Fruit fly (Drosophila melanogaster) whole organism, embryonic: ENCODE measurements around the gene CG4770.
A peak's percentile ranks its signal among the peaks of the same experiment; 100 is the strongest.

Source experiments
- Atf6 ChIP-seq: fragments of 200-800 bp; sonication (Bioruptor generic); IDR thresholded peaks from 2 replicates; pipeline ENCODE4 v1.3.6; 2022; ENCODE audit warnings: missing biosample characterization, missing genetic modification characterization
- BEAF-32 ChIP-seq: fragments of 200-800 bp; sonication (Bioruptor generic); optimal IDR thresholded peaks from 3 replicates; lab custom pipeline; 2017; ENCODE audit warnings: missing biosample characterization, missing genetic modification characterization, mild to moderate bottlenecking, moderate library complexity, missing genetic modification reagents
- Bgb ChIP-seq: fragments of 200-800 bp; sonication (Bioruptor generic); IDR thresholded peaks from 2 replicates; pipeline ENCODE4 v1.3.6; 2022; ENCODE audit warnings: missing biosample characterization, missing genetic modification characterization; ENCODE audit not compliant: partially characterized antibody
- CG10209 ChIP-seq: fragments of 200-800 bp; sonication (Bioruptor generic); optimal IDR thresholded peaks from 3 replicates; lab custom pipeline; 2017; ENCODE audit warnings: missing biosample characterization, mild to moderate bottlenecking, missing genetic modification characterization, missing genetic modification reagents
- CG1024 ChIP-seq: fragments of 200-800 bp; sonication (Bioruptor generic); IDR thresholded peaks from 2 replicates; pipeline ENCODE4 v1.3.6; 2022; ENCODE audit warnings: missing biosample characterization, missing genetic modification characterization
- CG11398 ChIP-seq: fragments of 200-800 bp; sonication (Bioruptor generic); optimal IDR thresholded peaks from 2 replicates; lab custom pipeline; 2016; ENCODE audit warnings: missing biosample characterization, missing genetic modification characterization
- CG11723 ChIP-seq: fragments of 200-800 bp; sonication (Bioruptor generic); optimal IDR thresholded peaks from 2 replicates; lab custom pipeline; 2017; ENCODE audit warnings: missing biosample characterization, mild to moderate bottlenecking, missing genetic modification characterization
- CG16863 ChIP-seq: fragments of 200-800 bp; sonication (Bioruptor generic); optimal IDR thresholded peaks from 3 replicates; lab custom pipeline; 2016; ENCODE audit warnings: missing biosample characterization, missing genetic modification characterization
- CG17359 ChIP-seq: fragments of 200-800 bp; sonication (Bioruptor generic); optimal IDR thresholded peaks from 3 replicates; lab custom pipeline; 2018; ENCODE audit warnings: missing biosample characterization, mild to moderate bottlenecking, missing genetic modification characterization, moderate library complexity
- CG17612 ChIP-seq: fragments of 200-800 bp; sonication (Bioruptor generic); IDR thresholded peaks from 2 replicates; pipeline ENCODE4 v1.3.6; 2022; ENCODE audit warnings: missing biosample characterization, missing genetic modification characterization
- CG2875 ChIP-seq: fragments of 200-800 bp; sonication (Bioruptor generic); optimal IDR thresholded peaks from 2 replicates; lab custom pipeline; 2017; ENCODE audit warnings: missing biosample characterization, mild to moderate bottlenecking, missing genetic modification characterization, missing genetic modification reagents
- CG4360 ChIP-seq: fragments of 200-800 bp; sonication (Bioruptor generic); IDR thresholded peaks from 2 replicates; pipeline ENCODE4 v1.3.6; 2022; ENCODE audit warnings: missing biosample characterization, missing genetic modification characterization
- CG6254 ChIP-seq: fragments of 200-800 bp; sonication (Bioruptor generic); optimal IDR thresholded peaks from 3 replicates; lab custom pipeline; 2017; ENCODE audit warnings: mild to moderate bottlenecking, missing biosample characterization, missing genetic modification reagents, missing genetic modification characterization
- CG7271 ChIP-seq: fragments of 200-800 bp; sonication (Bioruptor generic); optimal IDR thresholded peaks from 2 replicates; lab custom pipeline; 2018; ENCODE audit warnings: missing biosample characterization, mild to moderate bottlenecking, missing genetic modification characterization, moderate library complexity
- CG7987 ChIP-seq: fragments of 200-800 bp; sonication (Bioruptor generic); optimal IDR thresholded peaks from 2 replicates; lab custom pipeline; 2018; ENCODE audit warnings: missing biosample characterization, mild to moderate bottlenecking, missing genetic modification characterization, moderate library complexity
- CG8089 ChIP-seq: fragments of 200-800 bp; sonication (Bioruptor generic); optimal IDR thresholded peaks from 3 replicates; lab custom pipeline; 2016; ENCODE audit warnings: missing biosample characterization, missing genetic modification characterization
- Chrac-16 ChIP-seq: fragments of 200-800 bp; sonication (Bioruptor generic); optimal IDR thresholded peaks from 3 replicates; lab custom pipeline; 2016; ENCODE audit warnings: missing biosample characterization, missing genetic modification characterization
- D ChIP-seq, 2 experiments: fragments of 200-800 bp in 1 of 2; fragments of >200 bp in 1 of 2; sonication (Bioruptor generic) in 1 of 2; optimal IDR thresholded peaks; 2 replicates in 1 of 2; 3 replicates in 1 of 2; lab custom pipeline; 2017; ENCODE audit warnings: mild to moderate bottlenecking in 1 of 2, missing biosample characterization in 1 of 2, missing genetic modification characterization in 1 of 2, missing genetic modification reagents in 1 of 2
- Dip2 ChIP-seq: fragments of 200-800 bp; sonication (Bioruptor generic); IDR thresholded peaks from 2 replicates; pipeline ENCODE4 v1.3.6; 2022; ENCODE audit warnings: missing biosample characterization, missing genetic modification characterization
- Doc2 ChIP-seq: fragments of 200-800 bp; sonication (Bioruptor generic); IDR thresholded peaks from 2 replicates; pipeline ENCODE4 v1.3.6; 2022; ENCODE audit warnings: missing biosample characterization, missing genetic modification characterization
- Elba2 ChIP-seq: fragments of 200-800 bp; sonication (Bioruptor generic); optimal IDR thresholded peaks from 3 replicates; lab custom pipeline; 2016; ENCODE audit warnings: missing biosample characterization, missing genetic modification characterization
- Ets97D ChIP-seq: fragments of 200-800 bp; sonication (Bioruptor generic); optimal IDR thresholded peaks from 3 replicates; lab custom pipeline; 2016; ENCODE audit warnings: missing biosample characterization, missing genetic modification characterization
- Fer3 ChIP-seq: fragments of 200-800 bp; sonication (Bioruptor generic); optimal IDR thresholded peaks from 2 replicates; lab custom pipeline; 2018; ENCODE audit warnings: missing biosample characterization, mild to moderate bottlenecking, missing genetic modification characterization, moderate library complexity
- HLH54F ChIP-seq: fragments of 200-800 bp; sonication (Bioruptor generic); optimal IDR thresholded peaks from 3 replicates; lab custom pipeline; 2016; ENCODE audit warnings: missing biosample characterization, missing genetic modification characterization
- Neu2 ChIP-seq: fragments of 200-800 bp; sonication (Bioruptor generic); optimal IDR thresholded peaks from 3 replicates; lab custom pipeline; 2016; ENCODE audit warnings: missing biosample characterization, missing genetic modification characterization, borderline replicate concordance
- Rx ChIP-seq: fragments of 200-800 bp; sonication (Bioruptor generic); IDR thresholded peaks from 2 replicates; pipeline ENCODE4 v1.3.6; 2022; ENCODE audit warnings: missing biosample characterization, missing genetic modification characterization
- Scr ChIP-seq: fragments of 200-800 bp; sonication (Bioruptor generic); IDR thresholded peaks from 2 replicates; pipeline ENCODE4 v1.3.6; 2022; ENCODE audit warnings: missing biosample characterization, missing genetic modification characterization; ENCODE audit not compliant: partially characterized antibody
- Side ChIP-seq: fragments of 200-800 bp; sonication (Bioruptor generic); optimal IDR thresholded peaks from 2 replicates; lab custom pipeline; 2016; ENCODE audit warnings: missing biosample characterization, missing genetic modification characterization
- ab ChIP-seq: fragments of 200-800 bp; sonication (Bioruptor generic); optimal IDR thresholded peaks from 2 replicates; lab custom pipeline; 2016; ENCODE audit warnings: missing biosample characterization, missing genetic modification characterization
- chinmo ChIP-seq: fragments of 200-800 bp; sonication (Bioruptor generic); IDR thresholded peaks from 4 replicates; pipeline ENCODE4 v1.3.6; 2022; ENCODE audit warnings: missing biosample characterization, missing genetic modification characterization; ENCODE audit not compliant: partially characterized antibody
- corto ChIP-seq: fragments of 200-800 bp; sonication (Bioruptor generic); optimal IDR thresholded peaks from 2 replicates; lab custom pipeline; 2016; ENCODE audit warnings: missing biosample characterization, mild to moderate bottlenecking, missing genetic modification characterization, moderate library complexity
- crp ChIP-seq, 2 experiments: fragments of 200-800 bp; sonication (Bioruptor generic); optimal IDR thresholded peaks; 2 replicates in 1 of 2; 3 replicates in 1 of 2; lab custom pipeline; 2017; ENCODE audit warnings: missing biosample characterization in 2 of 2, missing genetic modification characterization in 2 of 2, mild to moderate bottlenecking in 1 of 2, moderate library complexity in 1 of 2
- dati ChIP-seq: fragments of 200-800 bp; sonication (Bioruptor generic); IDR thresholded peaks from 2 replicates; pipeline ENCODE4 v1.3.6; 2022; ENCODE audit warnings: missing biosample characterization, missing genetic modification characterization
- dmrt11E ChIP-seq: fragments of 200-800 bp; sonication (Bioruptor generic); optimal IDR thresholded peaks from 3 replicates; lab custom pipeline; 2018; ENCODE audit warnings: missing biosample characterization, mild to moderate bottlenecking, missing genetic modification characterization, moderate library complexity
- fd3F ChIP-seq: fragments of 200-800 bp; sonication (Bioruptor generic); optimal IDR thresholded peaks from 2 replicates; lab custom pipeline; 2018; ENCODE audit warnings: missing biosample characterization, mild to moderate bottlenecking, missing genetic modification characterization, moderate library complexity
- gro ChIP-seq: fragments of 200-800 bp; sonication (Bioruptor generic); optimal IDR thresholded peaks from 2 replicates; lab custom pipeline; 2016; ENCODE audit warnings: missing biosample characterization, missing genetic modification characterization
- hkb ChIP-seq, 2 experiments: fragments of 200-800 bp in 1 of 2; fragments of >200 bp in 1 of 2; sonication (Bioruptor generic) in 1 of 2; IDR thresholded peaks in 1 of 2; optimal IDR thresholded peaks in 1 of 2; 2 replicates each; pipeline versions ENCODE4 v1.3.6 to Lab custom; 2017 to 2022; ENCODE audit warnings: missing biosample characterization in 1 of 2, missing genetic modification characterization in 1 of 2
- jumu ChIP-seq: fragments of 200-800 bp; sonication (Bioruptor generic); optimal IDR thresholded peaks from 3 replicates; lab custom pipeline; 2016; ENCODE audit warnings: missing biosample characterization, missing genetic modification characterization
- lola ChIP-seq, 3 experiments: fragments of >200 bp in 2 of 3; fragments of 200-800 bp in 1 of 3; sonication (Bioruptor generic) in 1 of 3; optimal IDR thresholded peaks; 2 replicates each; lab custom pipeline; 2017 to 2019; ENCODE audit warnings: missing biosample characterization in 3 of 3, missing genetic modification characterization in 3 of 3, mild to moderate bottlenecking in 1 of 3, moderate library complexity in 1 of 3
- nerfin-1 ChIP-seq: fragments of 200-800 bp; sonication (Bioruptor generic); optimal IDR thresholded peaks from 3 replicates; lab custom pipeline; 2019; ENCODE audit warnings: missing biosample characterization, mild to moderate bottlenecking, missing genetic modification characterization, moderate library complexity
- nmo ChIP-seq: fragments of 200-800 bp; sonication (Bioruptor generic); optimal IDR thresholded peaks from 2 replicates; lab custom pipeline; 2018; ENCODE audit warnings: missing biosample characterization, mild to moderate bottlenecking, missing genetic modification characterization, moderate library complexity
- pan ChIP-seq, 4 experiments: fragments of >200 bp in 3 of 4; fragments of 200-800 bp in 1 of 4; sonication (Bioruptor generic) in 1 of 4; optimal IDR thresholded peaks in 3 of 4; IDR thresholded peaks in 1 of 4; 2 replicates each; pipeline versions ENCODE4 v1.3.6 to Lab custom; 2017 to 2022; ENCODE audit warnings: missing biosample characterization in 2 of 4, missing genetic modification characterization in 2 of 4, mixed read lengths in 1 of 4
- pum ChIP-seq: fragments of 200-800 bp; sonication (Bioruptor generic); optimal IDR thresholded peaks from 2 replicates; lab custom pipeline; 2016; ENCODE audit warnings: missing biosample characterization, missing genetic modification characterization
- sd ChIP-seq: fragments of 200-800 bp; sonication (Bioruptor generic); optimal IDR thresholded peaks from 3 replicates; lab custom pipeline; 2018; ENCODE audit warnings: missing biosample characterization, mild to moderate bottlenecking, missing genetic modification characterization, moderate library complexity
- usp ChIP-seq: fragments of >200 bp; optimal IDR thresholded peaks from 2 replicates; lab custom pipeline; 2017; ENCODE audit warnings: missing biosample characterization, missing genetic modification characterization
- zen ChIP-seq: fragments of 200-800 bp; sonication (Bioruptor generic); optimal IDR thresholded peaks from 3 replicates; lab custom pipeline; 2018; ENCODE audit warnings: missing biosample characterization, mild to moderate bottlenecking, missing genetic modification characterization, moderate library complexity
- zf30C ChIP-seq: fragments of 200-800 bp; sonication (Bioruptor generic); optimal IDR thresholded peaks from 3 replicates; lab custom pipeline; 2018; ENCODE audit warnings: missing biosample characterization, mild to moderate bottlenecking, missing genetic modification characterization

Gene CG4770

DNA sequence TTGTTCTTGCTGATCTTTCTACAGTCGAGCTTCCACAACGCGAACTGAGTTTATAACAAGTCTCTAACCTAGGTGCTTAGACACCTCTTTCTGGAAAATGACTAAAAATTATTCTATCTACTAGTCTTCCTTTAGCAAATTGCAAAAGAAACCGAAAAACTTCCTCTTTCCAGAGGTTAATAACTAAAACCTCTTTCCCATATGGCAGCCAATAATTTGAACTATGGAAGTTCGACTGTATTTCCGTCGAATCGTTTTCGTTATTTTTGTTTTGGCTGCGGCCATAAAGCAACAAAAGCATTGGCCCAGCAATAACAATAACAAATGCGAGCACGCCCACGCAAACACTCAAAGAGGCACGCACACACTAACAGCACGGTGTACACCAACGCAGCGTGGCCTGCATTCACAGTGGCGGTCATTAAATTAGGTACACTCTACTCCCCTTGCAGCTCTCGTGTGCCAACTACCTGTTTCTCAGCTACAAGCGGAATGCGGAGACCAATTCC, 37.8 kb upstream of the CG4770 start (continued):
- no peak for TF ChIP-seq pan (optimal IDR thresholded peaks at IDR 0.05; lab: Kevin White, UChicago)
- peak in 1 of 2 experiments; percentile 44 for TF ChIP-seq pan (GFP tag; optimal IDR thresholded peaks at IDR 0.05 in 1 of 2, IDR thresholded peaks at IDR 0.05 in 1 of 2)
- no peak for TF ChIP-seq Rx (GFP tag; lab: Robert Waterston, UW)
- no peak for TF ChIP-seq Scr (GFP tag; lab: Robert Waterston, UW)
- TF ChIP-seq CG2875 (GFP tag; lab: Kevin White, UChicago): peak; percentile 7
- TF ChIP-seq fd3F: peak; percentile 46
- TF ChIP-seq CG6254 (GFP tag; lab: Kevin White, UChicago): peak; percentile 8
- peak; percentile 46 for TF ChIP-seq nmo (GFP tag; lab: Kevin White, UChicago)
- TF ChIP-seq CG11723 (GFP tag; lab: Kevin White, UChicago): peak; percentile 65
- TF ChIP-seq Fer3 (tag; lab: Kevin White, UChicago): peak; percentile 53
- no peak for TF ChIP-seq Chrac-16 (GFP tag; lab: Kevin White, UChicago)
- TF ChIP-seq jumu: peak; percentile 25
- TF ChIP-seq zf30C (GFP tag; lab: Kevin White, UChicago): no peak
- no peak for TF ChIP-seq CG7271
- no peak for TF ChIP-seq Doc2
- no peak for TF ChIP-seq CG17612 (GFP tag; lab: Robert Waterston, UW)
- no peak for TF ChIP-seq CG8089 (GFP tag; lab: Kevin White, UChicago)
- peak; percentile 51 for TF ChIP-seq corto (GFP tag; lab: Kevin White, UChicago)
- peak; percentile 22 for TF ChIP-seq gro
- TF ChIP-seq usp: no peak
- TF ChIP-seq Bgb (GFP tag; lab: Robert Waterston, UW): no peak
- TF ChIP-seq crp (GFP tag; optimal IDR thresholded peaks at IDR 0.05; lab: Kevin White, UChicago): peak in 1 of 2 experiments; percentile 15
- TF ChIP-seq CG7987: no peak
- TF ChIP-seq CG1024 (GFP tag; lab: Robert Waterston, UW): no peak
- TF ChIP-seq Side (GFP tag; lab: Kevin White, UChicago): peak; percentile 58
- TF ChIP-seq Dip2 (GFP tag; lab: Robert Waterston, UW): no peak
- 0 out of 2 replicates have a peak, but pooled peaks have one; percentile 3 for TF ChIP-seq dati
- no peak for TF ChIP-seq zen (tag; lab: Kevin White, UChicago)
- TF ChIP-seq BEAF-32 (GFP tag; lab: Kevin White, UChicago): no peak
- no peak for TF ChIP-seq Elba2 (GFP tag; lab: Kevin White, UChicago)
- TF ChIP-seq CG4360 (GFP tag; lab: Robert Waterston, UW): peak; percentile 62
- no peak for TF ChIP-seq ab (GFP tag; lab: Kevin White, UChicago)
- TF ChIP-seq HLH54F (GFP tag; lab: Kevin White, UChicago): peak; percentile 18
- TF ChIP-seq CG16863 (GFP tag; lab: Kevin White, UChicago): peak; percentile 18
- TF ChIP-seq Neu2: no peak
- no peak for TF ChIP-seq CG10209 (GFP tag; lab: Kevin White, UChicago)
- peak; percentile 24 for TF ChIP-seq pum (GFP tag; lab: Kevin White, UChicago)
- no peak for TF ChIP-seq dmrt11E (tag; lab: Kevin White, UChicago)
- TF ChIP-seq chinmo (GFP tag; lab: Robert Waterston, UW): peak; percentile 90
- TF ChIP-seq CG17359: peak; percentile 59
- no peak for TF ChIP-seq lola (GFP tag; optimal IDR thresholded peaks at IDR 0.05; lab: Kevin White, UChicago)
- TF ChIP-seq D (optimal IDR thresholded peaks at IDR 0.05; lab: Kevin White, UChicago): no peak
- TF ChIP-seq D (GFP tag; optimal IDR thresholded peaks at IDR 0.05; lab: Kevin White, UChicago): peak; percentile 29
- TF ChIP-seq hkb (optimal IDR thresholded peaks at IDR 0.05; lab: Kevin White, UChicago): no peak
- TF ChIP-seq hkb (GFP tag; IDR thresholded peaks at IDR 0.05; lab: Robert Waterston, UW): no peak
- TF ChIP-seq Atf6 (GFP tag; lab: Robert Waterston, UW): peak; percentile 66; the same call in 1 of the 2 replicates
- peak; percentile 39 for TF ChIP-seq sd
- TF ChIP-seq Ets97D (GFP tag; lab: Kevin White, UChicago): peak; percentile 91
- no peak for TF ChIP-seq CG11398 (GFP tag; lab: Kevin White, UChicago)
- TF ChIP-seq nerfin-1 (tag; lab: Kevin White, UChicago): peak; percentile 70
